Worm (Caenorhabditis elegans): ENCODE results near the gene clc-8.

clc-8 gene

ce11 chrIV:14445191-14445795, 51.4 kb downstream of the clc-8 start:
- no peak for TF ChIP-seq cog-1 (tag; optimal IDR thresholded peaks at IDR 0.05)

Data from whole organism, midembryonic.